Fruit fly (Drosophila melanogaster): ENCODE results near the gene Set.

Gene Set

DNA sequence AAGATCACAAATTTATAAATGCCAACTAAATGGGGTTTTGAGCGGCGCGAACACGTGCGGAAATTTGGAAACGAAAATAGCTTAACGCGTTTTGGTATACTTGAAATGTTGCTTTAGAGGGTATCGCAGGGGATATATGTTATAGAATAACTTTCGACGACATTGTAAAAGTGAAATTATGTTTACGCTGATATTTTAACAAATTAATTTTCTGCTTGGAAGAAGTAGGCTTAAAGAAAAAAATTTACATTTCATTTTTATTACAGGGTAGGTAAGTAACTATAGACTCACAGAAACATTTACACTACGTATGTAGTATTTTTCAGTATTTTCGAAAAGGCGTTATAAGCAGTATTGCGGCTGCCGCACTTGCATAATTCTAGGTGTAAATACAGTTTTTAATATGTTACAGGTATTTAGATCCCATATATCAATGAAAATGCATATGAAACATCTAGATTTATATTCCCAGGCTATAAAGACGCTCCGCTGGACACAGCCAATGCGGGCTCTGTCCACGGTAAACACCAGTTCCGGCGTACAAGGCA is 33.9 kb upstream of the Set start, which contains the start of the genes Art3 and mRpS10 (continued):
- TF ChIP-seq CG6683 (GFP tag; optimal IDR thresholded peaks at IDR 0.05) (peak; percentile 99), CG4282 (GFP tag; optimal IDR thresholded peaks at IDR 0.05) (peak; percentile 98), mam (GFP tag; optimal IDR thresholded peaks at IDR 0.05) (peak; percentile 100), ems (GFP tag; optimal IDR thresholded peaks at IDR 0.05) (peak; percentile 100), sd (tag; optimal IDR thresholded peaks at IDR 0.05) (peak; percentile 99), Dad (GFP tag; optimal IDR thresholded peaks at IDR 0.05) (peak; percentile 100), bbx (GFP tag; IDR thresholded peaks at IDR 0.05; ENCODE audit: partially characterized antibody) (no peak), CG10543 (GFP tag; optimal IDR thresholded peaks at IDR 0.05) (peak; percentile 100), gsb-n (tag; optimal IDR thresholded peaks at IDR 0.05) (peak; percentile 100), chn (GFP tag; optimal IDR thresholded peaks at IDR 0.05) (peak; percentile 100), Ravus (GFP tag; IDR thresholded peaks at IDR 0.05) (peak; percentile 99), slbo (GFP tag; IDR thresholded peaks at IDR 0.05) (peak; percentile 100), salm (tag; optimal IDR thresholded peaks at IDR 0.05) (peak; percentile 100), CG31224 (GFP tag; IDR thresholded peaks at IDR 0.05) (peak; percentile 99), Dfd (GFP tag; optimal IDR thresholded peaks at IDR 0.05) (peak in 1 of 2 experiments; percentile 98), Rfx (GFP tag; IDR thresholded peaks at IDR 0.05) (peak; percentile 100), CG12236 (GFP tag; optimal IDR thresholded peaks at IDR 0.05) (peak; percentile 100), nerfin-2 (GFP tag; IDR thresholded peaks at IDR 0.05; ENCODE audit: partially characterized antibody) (no peak), CG34224 (GFP tag; IDR thresholded peaks at IDR 0.05; ENCODE audit: partially characterized antibody) (peak; percentile 26; the same call in 1 of the 3 replicates), Rx (GFP tag; IDR thresholded peaks at IDR 0.05) (peak; percentile 100), cwo (GFP tag; optimal IDR thresholded peaks at IDR 0.05) (peak; percentile 99), Lpt (GFP tag; optimal IDR thresholded peaks at IDR 0.05) (no peak), ash1 (GFP tag; optimal IDR thresholded peaks at IDR 0.05) (peak; percentile 99), CG2678 (tag; optimal IDR thresholded peaks at IDR 0.05) (peak; percentile 100), Bdp1 (GFP tag; optimal IDR thresholded peaks at IDR 0.05) (peak; percentile 96), gcm2 (GFP tag; optimal IDR thresholded peaks at IDR 0.05) (peak; percentile 99), Meics (GFP tag; optimal IDR thresholded peaks at IDR 0.05) (peak; percentile 100), Hr3 (GFP tag; optimal IDR thresholded peaks at IDR 0.05) (peak; percentile 100), CG11456 (GFP tag; IDR thresholded peaks at IDR 0.05) (peak; percentile 100), sim (GFP tag; IDR thresholded peaks at IDR 0.05) (peak; percentile 100), lbe (GFP tag; optimal IDR thresholded peaks at IDR 0.05) (peak; percentile 99), tin (GFP tag; optimal IDR thresholded peaks at IDR 0.05) (peak; percentile 100), Doc3 (GFP tag; IDR thresholded peaks at IDR 0.05; ENCODE audit: partially characterized antibody) (no peak), CG8924 (tag; optimal IDR thresholded peaks at IDR 0.05) (peak; percentile 100), Lim3 (GFP tag; IDR thresholded peaks at IDR 0.05) (peak; percentile 99), CG32772 (GFP tag; IDR thresholded peaks at IDR 0.05) (peak; percentile 100), bsh (GFP tag; optimal IDR thresholded peaks at IDR 0.05) (peak in 1 of 2 experiments; percentile 100), CG17385 (GFP tag; optimal IDR thresholded peaks at IDR 0.05) (peak; percentile 100), Poxn (GFP tag; IDR thresholded peaks at IDR 0.05) (peak; percentile 100), Scr (GFP tag; IDR thresholded peaks at IDR 0.05; ENCODE audit: partially characterized antibody) (peak; percentile 40), Sin3A (optimal IDR thresholded peaks at IDR 0.05) (peak; percentile 20), mld (GFP tag; IDR thresholded peaks at IDR 0.05; ENCODE audit: partially characterized antibody) (no peak), psq (GFP tag; optimal IDR thresholded peaks at IDR 0.05) (peak; percentile 99), prd (optimal IDR thresholded peaks at IDR 0.05) (no peak), prd (GFP tag; IDR thresholded peaks at IDR 0.05) (peak; percentile 100), pnt (GFP tag; optimal IDR thresholded peaks at IDR 0.05) (peak; percentile 100), sna (GFP tag; IDR thresholded peaks at IDR 0.05; ENCODE audit: partially characterized antibody) (peak; percentile 37; the same call in 1 of the 2 replicates), Xrp1 (GFP tag; IDR thresholded peaks at IDR 0.05) (peak; percentile 100), gcm (GFP tag; optimal IDR thresholded peaks at IDR 0.05) (peak; percentile 100), BtbVII (GFP tag; optimal IDR thresholded peaks at IDR 0.05) (peak; percentile 100)

Data from whole organism, embryonic.